Fruit fly (Drosophila melanogaster) whole organism, embryonic: Measurements from ENCODE around the gene RpS30.

ENCODE experiments used
- Abd-B ChIP-seq: fragments of 200-800 bp; sonication (Bioruptor generic); optimal IDR thresholded peaks from 2 replicates; lab custom pipeline; 2018; ENCODE audit warnings: missing biosample characterization, mild to moderate bottlenecking, missing genetic modification characterization, moderate library complexity
- C15 ChIP-seq: fragments of 200-800 bp; sonication (Bioruptor generic); IDR thresholded peaks from 3 replicates; pipeline ENCODE4 v1.3.6; 2022; ENCODE audit warnings: missing biosample characterization, missing genetic modification characterization
- CG1024 ChIP-seq: fragments of 200-800 bp; sonication (Bioruptor generic); IDR thresholded peaks from 2 replicates; pipeline ENCODE4 v1.3.6; 2022; ENCODE audit warnings: missing biosample characterization, missing genetic modification characterization
- CG11504 ChIP-seq: fragments of 200-800 bp; sonication (Bioruptor generic); optimal IDR thresholded peaks from 3 replicates; lab custom pipeline; 2019; ENCODE audit warnings: missing biosample characterization, mild to moderate bottlenecking, missing genetic modification characterization, moderate library complexity
- CG12219 ChIP-seq: fragments of 200-800 bp; sonication (Bioruptor generic); optimal IDR thresholded peaks from 3 replicates; lab custom pipeline; 2018; ENCODE audit warnings: missing biosample characterization, mild to moderate bottlenecking, missing genetic modification characterization
- CG13424 ChIP-seq: fragments of 200-800 bp; sonication (Bioruptor generic); optimal IDR thresholded peaks from 2 replicates; lab custom pipeline; 2019; ENCODE audit warnings: missing biosample characterization, mild to moderate bottlenecking, missing genetic modification characterization, moderate library complexity
- CG14965 ChIP-seq: fragments of 200-800 bp; sonication (Bioruptor generic); optimal IDR thresholded peaks from 2 replicates; lab custom pipeline; 2016; ENCODE audit warnings: missing biosample characterization, missing genetic modification characterization, borderline replicate concordance
- CG15073 ChIP-seq: fragments of 200-800 bp; sonication (Bioruptor generic); optimal IDR thresholded peaks from 2 replicates; lab custom pipeline; 2016; ENCODE audit warnings: missing biosample characterization, missing genetic modification characterization
- CG16779 ChIP-seq: fragments of 200-800 bp; sonication (Bioruptor generic); IDR thresholded peaks from 2 replicates; pipeline ENCODE4 v1.3.6; 2022; ENCODE audit warnings: missing biosample characterization, missing genetic modification characterization
- CG17186 ChIP-seq: fragments of 200-800 bp; sonication (Bioruptor generic); optimal IDR thresholded peaks from 3 replicates; lab custom pipeline; 2017; ENCODE audit warnings: missing biosample characterization, missing genetic modification reagents, missing genetic modification characterization
- CG18476 ChIP-seq: fragments of 200-800 bp; sonication (Bioruptor generic); optimal IDR thresholded peaks from 2 replicates; lab custom pipeline; 2016; ENCODE audit warnings: missing biosample characterization, mild to moderate bottlenecking, missing genetic modification characterization
- CG30020 ChIP-seq: fragments of 200-800 bp; optimal IDR thresholded peaks from 2 replicates; lab custom pipeline; 2019; ENCODE audit warnings: missing biosample characterization, mild to moderate bottlenecking, missing genetic modification characterization, moderate library complexity
- CG3281 ChIP-seq: fragments of 200-800 bp; sonication (Bioruptor generic); optimal IDR thresholded peaks from 3 replicates; lab custom pipeline; 2017; ENCODE audit warnings: missing biosample characterization, mild to moderate bottlenecking, missing genetic modification characterization
- CG3995 ChIP-seq: fragments of 200-800 bp; sonication (Bioruptor generic); optimal IDR thresholded peaks from 3 replicates; lab custom pipeline; 2016; ENCODE audit warnings: missing biosample characterization, missing genetic modification characterization
- CG5180 ChIP-seq: fragments of 200-800 bp; sonication (Bioruptor generic); optimal IDR thresholded peaks from 3 replicates; lab custom pipeline; 2017; ENCODE audit warnings: missing biosample characterization, missing genetic modification characterization, mild to moderate bottlenecking, moderate library complexity, missing genetic modification reagents
- CG5245 ChIP-seq: fragments of 200-800 bp; sonication (Bioruptor generic); optimal IDR thresholded peaks from 3 replicates; lab custom pipeline; 2016; ENCODE audit warnings: missing biosample characterization, missing genetic modification characterization
- CG7357 ChIP-seq: fragments of 200-800 bp; sonication (Bioruptor generic); IDR thresholded peaks from 3 replicates; pipeline ENCODE4 v1.3.6; 2022; ENCODE audit warnings: missing biosample characterization, missing genetic modification characterization
- CG7987 ChIP-seq: fragments of 200-800 bp; sonication (Bioruptor generic); optimal IDR thresholded peaks from 2 replicates; lab custom pipeline; 2018; ENCODE audit warnings: missing biosample characterization, mild to moderate bottlenecking, missing genetic modification characterization, moderate library complexity
- CG8290 ChIP-seq, 3 experiments: fragments of 200-800 bp; sonication (Bioruptor generic); optimal IDR thresholded peaks; 2 replicates each; lab custom pipeline; 2016 to 2019; ENCODE audit warnings: missing biosample characterization in 3 of 3, missing genetic modification characterization in 3 of 3, mild to moderate bottlenecking in 2 of 3, moderate library complexity in 1 of 3
- Camta ChIP-seq: fragments of 200-800 bp; sonication (Bioruptor generic); optimal IDR thresholded peaks from 2 replicates; lab custom pipeline; 2016; ENCODE audit warnings: missing biosample characterization, missing genetic modification characterization
- D ChIP-seq, 2 experiments: fragments of 200-800 bp in 1 of 2; fragments of >200 bp in 1 of 2; sonication (Bioruptor generic) in 1 of 2; optimal IDR thresholded peaks; 2 replicates in 1 of 2; 3 replicates in 1 of 2; lab custom pipeline; 2017; ENCODE audit warnings: mild to moderate bottlenecking in 1 of 2, missing biosample characterization in 1 of 2, missing genetic modification characterization in 1 of 2, missing genetic modification reagents in 1 of 2
- Dad ChIP-seq: fragments of 200-800 bp; sonication (Bioruptor generic); optimal IDR thresholded peaks from 3 replicates; lab custom pipeline; 2016; ENCODE audit warnings: missing biosample characterization, missing genetic modification characterization
- Dfd ChIP-seq, 2 experiments: fragments of >200 bp; optimal IDR thresholded peaks; 2 replicates each; lab custom pipeline; 2017; ENCODE audit warnings: missing biosample characterization in 2 of 2, missing genetic modification characterization in 2 of 2
- E2f2 ChIP-seq: fragments of 200-800 bp; sonication (Bioruptor generic); IDR thresholded peaks from 2 replicates; pipeline ENCODE4 v1.3.6; 2022; ENCODE audit warnings: missing biosample characterization, missing genetic modification characterization
- HLHmδ ChIP-seq: fragments of 200-800 bp; sonication (Bioruptor generic); optimal IDR thresholded peaks from 2 replicates; lab custom pipeline; 2018; ENCODE audit warnings: missing biosample characterization, mild to moderate bottlenecking, missing genetic modification characterization, moderate library complexity
- Mes4 ChIP-seq: fragments of 200-800 bp; sonication (Bioruptor generic); optimal IDR thresholded peaks from 2 replicates; lab custom pipeline; 2016; ENCODE audit warnings: missing biosample characterization, missing genetic modification characterization
- Side ChIP-seq: fragments of 200-800 bp; sonication (Bioruptor generic); optimal IDR thresholded peaks from 2 replicates; lab custom pipeline; 2016; ENCODE audit warnings: missing biosample characterization, missing genetic modification characterization
- Xrp1 ChIP-seq: fragments of 200-800 bp; sonication (Bioruptor generic); IDR thresholded peaks from 2 replicates; pipeline ENCODE4 v1.3.6; 2022; ENCODE audit warnings: missing biosample characterization, missing genetic modification characterization
- ab ChIP-seq: fragments of 200-800 bp; sonication (Bioruptor generic); optimal IDR thresholded peaks from 2 replicates; lab custom pipeline; 2016; ENCODE audit warnings: missing biosample characterization, missing genetic modification characterization
- amos ChIP-seq: fragments of 200-800 bp; sonication (Bioruptor generic); IDR thresholded peaks from 2 replicates; pipeline ENCODE4 v1.3.6; 2022; ENCODE audit warnings: missing biosample characterization, missing genetic modification characterization; ENCODE audit not compliant: partially characterized antibody
- br ChIP-seq: fragments of >200 bp; optimal IDR thresholded peaks from 2 replicates; lab custom pipeline; 2017
- cg ChIP-seq: fragments of 200-800 bp; sonication (Bioruptor generic); optimal IDR thresholded peaks from 3 replicates; lab custom pipeline; 2019; ENCODE audit warnings: missing biosample characterization, mild to moderate bottlenecking, missing genetic modification characterization, moderate library complexity
- cwo ChIP-seq: fragments of 200-800 bp; sonication (Bioruptor generic); optimal IDR thresholded peaks from 3 replicates; lab custom pipeline; 2017; ENCODE audit warnings: missing biosample characterization, missing genetic modification characterization, mild to moderate bottlenecking, moderate library complexity, missing genetic modification reagents
- dysf ChIP-seq: fragments of 200-800 bp; sonication (Bioruptor generic); IDR thresholded peaks from 3 replicates; pipeline ENCODE4 v1.3.6; 2022; ENCODE audit warnings: missing biosample characterization, missing genetic modification characterization
- fru ChIP-seq: fragments of >200 bp; optimal IDR thresholded peaks from 2 replicates; lab custom pipeline; 2017
- gsb ChIP-seq: fragments of 200-800 bp; sonication (Bioruptor generic); IDR thresholded peaks from 2 replicates; pipeline ENCODE4 v1.3.6; 2022; ENCODE audit warnings: missing biosample characterization, missing genetic modification characterization
- hbn ChIP-seq: fragments of 200-800 bp; sonication (Bioruptor generic); IDR thresholded peaks from 2 replicates; pipeline ENCODE4 v1.3.6; 2022; ENCODE audit warnings: missing biosample characterization, missing genetic modification characterization; ENCODE audit not compliant: partially characterized antibody
- her ChIP-seq: fragments of 200-800 bp; sonication (Bioruptor generic); optimal IDR thresholded peaks from 2 replicates; lab custom pipeline; 2016; ENCODE audit warnings: missing biosample characterization, missing genetic modification characterization
- hkb ChIP-seq, 2 experiments: fragments of 200-800 bp in 1 of 2; fragments of >200 bp in 1 of 2; sonication (Bioruptor generic) in 1 of 2; IDR thresholded peaks in 1 of 2; optimal IDR thresholded peaks in 1 of 2; 2 replicates each; pipeline versions ENCODE4 v1.3.6 to Lab custom; 2017 to 2022; ENCODE audit warnings: missing biosample characterization in 1 of 2, missing genetic modification characterization in 1 of 2
- jing ChIP-seq: fragments of 200-800 bp; sonication (Bioruptor generic); optimal IDR thresholded peaks from 2 replicates; lab custom pipeline; 2018; ENCODE audit warnings: missing biosample characterization, mild to moderate bottlenecking, missing genetic modification characterization
- kah ChIP-seq: fragments of 200-800 bp; sonication (Bioruptor generic); optimal IDR thresholded peaks from 2 replicates; lab custom pipeline; 2018; ENCODE audit warnings: missing biosample characterization, mild to moderate bottlenecking, missing genetic modification characterization
- kni ChIP-seq: fragments of 200-800 bp; sonication (Bioruptor generic); optimal IDR thresholded peaks from 3 replicates; lab custom pipeline; 2017; ENCODE audit warnings: mild to moderate bottlenecking, missing biosample characterization, missing genetic modification reagents, missing genetic modification characterization
- otp ChIP-seq: fragments of 200-800 bp; sonication (Bioruptor generic); IDR thresholded peaks from 3 replicates; pipeline ENCODE4, ENCODE4 v1.3.6; 2022; ENCODE audit warnings: missing biosample characterization, missing genetic modification characterization
- sens-2 ChIP-seq: fragments of 200-800 bp; sonication (Bioruptor generic); IDR thresholded peaks from 2 replicates; pipeline ENCODE4 v1.3.6; 2022; ENCODE audit warnings: missing biosample characterization, missing genetic modification characterization
- seq ChIP-seq: fragments of 200-800 bp; sonication (Bioruptor generic); IDR thresholded peaks from 2 replicates; pipeline ENCODE4 v1.3.6; 2022; ENCODE audit warnings: missing biosample characterization, missing genetic modification characterization
- stc ChIP-seq: fragments of 200-800 bp; sonication (Bioruptor generic); IDR thresholded peaks from 2 replicates; pipeline ENCODE4 v1.3.6; 2022; ENCODE audit warnings: missing biosample characterization, missing genetic modification characterization
- trh ChIP-seq: fragments of 200-800 bp; sonication (Bioruptor generic); optimal IDR thresholded peaks from 2 replicates; lab custom pipeline; 2016; ENCODE audit warnings: missing biosample characterization, missing genetic modification characterization
- usp ChIP-seq: fragments of >200 bp; optimal IDR thresholded peaks from 2 replicates; lab custom pipeline; 2017; ENCODE audit warnings: missing biosample characterization, missing genetic modification characterization
- vvl ChIP-seq: fragments of 200-800 bp; sonication (Bioruptor generic); IDR thresholded peaks from 2 replicates; pipeline ENCODE4 v1.3.6; 2022; ENCODE audit warnings: missing biosample characterization, missing genetic modification characterization

The RpS30 gene

dm6 chr3R:20829416-20830131, 20.7 kb upstream of the RpS30 start (continued):
- TF ChIP-seq CG3995 (no peak), C15 (no peak), E2f2 (GFP tag; lab: Robert Waterston, UW) (no peak), Side (no peak), trh (GFP tag; lab: Kevin White, UChicago) (no peak), stc (GFP tag; lab: Robert Waterston, UW) (no peak), Dad (GFP tag; lab: Kevin White, UChicago) (no peak), seq (GFP tag; lab: Robert Waterston, UW) (no peak), cg (GFP tag; lab: Kevin White, UChicago) (peak; percentile 98), CG30020 (no peak), ab (GFP tag; lab: Kevin White, UChicago) (no peak), kni (GFP tag; lab: Kevin White, UChicago) (peak; percentile 82), HLHmδ (peak; percentile 81), CG16779 (no peak), CG11504 (tag; lab: Kevin White, UChicago) (peak; percentile 59), CG7357 (GFP tag; lab: Robert Waterston, UW) (no peak), br (no peak), Camta (GFP tag; lab: Kevin White, UChicago) (no peak), jing (no peak), usp (no peak), CG13424 (tag; lab: Kevin White, UChicago) (peak; percentile 28), sens-2 (GFP tag; lab: Robert Waterston, UW) (no peak), Dfd (GFP tag; optimal IDR thresholded peaks at IDR 0.05; lab: Kevin White, UChicago) (no peak), CG12219 (GFP tag; lab: Kevin White, UChicago) (no peak), her (no peak), CG3281 (peak; percentile 7), hbn (GFP tag; lab: Robert Waterston, UW) (0 out of 2 replicates have a peak, but pooled peaks have one; percentile 37), CG5180 (GFP tag; lab: Kevin White, UChicago) (no peak), CG14965 (GFP tag; lab: Kevin White, UChicago) (no peak), otp (GFP tag; lab: Robert Waterston, UW) (0 out of 3 replicates have a peak, but pooled peaks have one; percentile 9), cwo (GFP tag; lab: Kevin White, UChicago) (peak; percentile 72), amos (GFP tag; lab: Robert Waterston, UW) (peak; percentile 24; the same call in 1 of the 2 replicates), Abd-B (GFP tag; lab: Kevin White, UChicago) (no peak), kah (no peak), CG8290 (GFP tag; optimal IDR thresholded peaks at IDR 0.05; lab: Kevin White, UChicago) (no peak), CG8290 (tag; optimal IDR thresholded peaks at IDR 0.05; lab: Kevin White, UChicago) (peak in 1 of 2 experiments; percentile 86), CG5245 (GFP tag; lab: Kevin White, UChicago) (no peak), dysf (GFP tag; lab: Robert Waterston, UW) (peak; percentile 22; the same call in 2 of the 3 replicates), gsb (no peak), vvl (0 out of 2 replicates have a peak, but pooled peaks have one; percentile 28), CG17186 (GFP tag; lab: Kevin White, UChicago) (no peak), CG18476 (GFP tag; lab: Kevin White, UChicago) (no peak), D (optimal IDR thresholded peaks at IDR 0.05; lab: Kevin White, UChicago) (no peak), D (GFP tag; optimal IDR thresholded peaks at IDR 0.05; lab: Kevin White, UChicago) (peak; percentile 9), Mes4 (GFP tag; lab: Kevin White, UChicago) (no peak), CG15073 (GFP tag; lab: Kevin White, UChicago) (no peak), Xrp1 (no peak), hkb (optimal IDR thresholded peaks at IDR 0.05; lab: Kevin White, UChicago) (no peak), hkb (GFP tag; IDR thresholded peaks at IDR 0.05; lab: Robert Waterston, UW) (peak; percentile 25; the same call in 1 of the 2 replicates), CG7987 (GFP tag; lab: Kevin White, UChicago) (peak; percentile 48), fru (lab: Kevin White, UChicago) (no peak), CG1024 (GFP tag; lab: Robert Waterston, UW) (no peak)
